Fruit fly (Drosophila melanogaster) whole organism: ENCODE data around the gene CheA84a.

Source experiments
- CG8478 ChIP-seq: fragments of >200 bp; optimal IDR thresholded peaks from 2 replicates; lab custom pipeline; 2018; ENCODE audit warnings: inconsistent platforms
- Dll ChIP-seq: fragments of >200 bp; optimal IDR thresholded peaks from 2 replicates; lab custom pipeline; 2017
- EcR ChIP-seq, 2 experiments: fragments of >200 bp; optimal IDR thresholded peaks; 2 replicates each; lab custom pipeline; 2017; ENCODE audit warnings: missing biosample characterization in 2 of 2, missing genetic modification characterization in 2 of 2, missing genetic modification reagents in 2 of 2
- pan ChIP-seq: fragments of >200 bp; optimal IDR thresholded peaks from 2 replicates; lab custom pipeline; 2017
- psq ChIP-seq: fragments of >200 bp; optimal IDR thresholded peaks from 2 replicates; lab custom pipeline; 2017
- usp ChIP-seq: fragments of >200 bp; optimal IDR thresholded peaks from 2 replicates; lab custom pipeline; 2017; ENCODE audit warnings: missing biosample characterization, missing genetic modification characterization, mixed read lengths

Gene CheA84a

dm6 chr3R:8206628-8207275 lies 2.1 kb upstream of the CheA84a start:
- no peak for TF ChIP-seq EcR (GFP tag; optimal IDR thresholded peaks at IDR 0.05; lab: Kevin White, UChicago)
- TF ChIP-seq Dll (lab: Kevin White, UChicago), result no peak

dm6 chr3R:8206019-8206418 lies 1.4 kb upstream of the CheA84a start:
- TF ChIP-seq psq (lab: Kevin White, UChicago), result no peak
- no peak for TF ChIP-seq EcR (GFP tag; optimal IDR thresholded peaks at IDR 0.05; lab: Kevin White, UChicago)
- no peak for TF ChIP-seq CG8478
- TF ChIP-seq usp (GFP tag; lab: Kevin White, UChicago), result no peak

- TF ChIP-seq usp (GFP tag; lab: Kevin White, UChicago), result no peak
- no peak for TF ChIP-seq EcR (GFP tag; optimal IDR thresholded peaks at IDR 0.05; lab: Kevin White, UChicago)
- no peak for TF ChIP-seq CG8478
- TF ChIP-seq Dll (lab: Kevin White, UChicago), result no peak
- TF ChIP-seq pan, result no peak
- TF ChIP-seq psq (lab: Kevin White, UChicago), result no peak
Observed at dm6 chr3R:8205292-8205893, 763 bp upstream of the CheA84a start.

- TF ChIP-seq pan (no peak), psq (lab: Kevin White, UChicago) (no peak)
Observed at dm6 chr3R:8203367-8203766, 1.3 kb downstream of the CheA84a start.

- TF ChIP-seq pan (no peak), CG8478 (no peak), usp (GFP tag; lab: Kevin White, UChicago) (no peak), psq (lab: Kevin White, UChicago) (no peak), EcR (GFP tag; optimal IDR thresholded peaks at IDR 0.05; lab: Kevin White, UChicago) (no peak), Dll (lab: Kevin White, UChicago) (no peak)
Observed at dm6 chr3R:8198320-8198719, 6.3 kb downstream of the CheA84a start.

- no peak for TF ChIP-seq usp (GFP tag; lab: Kevin White, UChicago)
- TF ChIP-seq pan, result no peak
- TF ChIP-seq CG8478, result no peak
- no peak for TF ChIP-seq psq (lab: Kevin White, UChicago)
- no peak for TF ChIP-seq EcR (GFP tag; optimal IDR thresholded peaks at IDR 0.05; lab: Kevin White, UChicago)
- no peak for TF ChIP-seq Dll (lab: Kevin White, UChicago)
Observed at dm6 chr3R:8197137-8197536, 7.5 kb downstream of the CheA84a start.

- TF ChIP-seq Dll (lab: Kevin White, UChicago) (no peak), psq (lab: Kevin White, UChicago) (no peak), usp (GFP tag; lab: Kevin White, UChicago) (no peak), EcR (GFP tag; optimal IDR thresholded peaks at IDR 0.05; lab: Kevin White, UChicago) (no peak), pan (no peak), CG8478 (no peak)
Observed at dm6 chr3R:8195049-8195448, 9.6 kb downstream of the CheA84a start.

dm6 chr3R:8193120-8193519 lies 11.5 kb downstream of the CheA84a start:
- TF ChIP-seq EcR (GFP tag; optimal IDR thresholded peaks at IDR 0.05; lab: Kevin White, UChicago) (no peak), CG8478 (no peak), psq (lab: Kevin White, UChicago) (no peak), Dll (lab: Kevin White, UChicago) (no peak), pan (no peak), usp (GFP tag; lab: Kevin White, UChicago) (no peak)

- no peak for TF ChIP-seq CG8478
- no peak for TF ChIP-seq Dll (lab: Kevin White, UChicago)
- TF ChIP-seq usp (GFP tag; lab: Kevin White, UChicago), result no peak
- TF ChIP-seq pan, result no peak
- TF ChIP-seq EcR (GFP tag; optimal IDR thresholded peaks at IDR 0.05; lab: Kevin White, UChicago), result no peak
- no peak for TF ChIP-seq psq (lab: Kevin White, UChicago)
Observed at dm6 chr3R:8192261-8192917, 12.2 kb downstream of the CheA84a start.

dm6 chr3R:8190866-8191265 lies 13.8 kb downstream of the CheA84a start:
- TF ChIP-seq EcR (GFP tag; optimal IDR thresholded peaks at IDR 0.05; lab: Kevin White, UChicago), result no peak
- TF ChIP-seq pan, result no peak
- TF ChIP-seq usp (GFP tag; lab: Kevin White, UChicago), result no peak
- no peak for TF ChIP-seq Dll (lab: Kevin White, UChicago)
- peak; percentile 91 for TF ChIP-seq CG8478

dm6 chr3R:8189473-8189872 lies 15.2 kb downstream of the CheA84a start:
- TF ChIP-seq pan, result no peak
- TF ChIP-seq EcR (GFP tag; optimal IDR thresholded peaks at IDR 0.05; lab: Kevin White, UChicago), result no peak
- TF ChIP-seq psq (lab: Kevin White, UChicago), result no peak
- no peak for TF ChIP-seq Dll (lab: Kevin White, UChicago)
- TF ChIP-seq CG8478, result no peak
- TF ChIP-seq usp (GFP tag; lab: Kevin White, UChicago), result no peak

dm6 chr3R:8187446-8188133 lies 17.0 kb downstream of the CheA84a start:
- TF ChIP-seq psq (lab: Kevin White, UChicago) (no peak), EcR (GFP tag; optimal IDR thresholded peaks at IDR 0.05; lab: Kevin White, UChicago) (no peak), usp (GFP tag; lab: Kevin White, UChicago) (no peak), CG8478 (no peak), pan (no peak), Dll (lab: Kevin White, UChicago) (no peak)
